Worm (Caenorhabditis elegans) whole organism, L3 larva: ENCODE results near the gene Y116A8A.7.

Experiments
- R02D3.7 ChIP-seq: fragments of 150-350 bp; optimal IDR thresholded peaks from 2 replicates; lab custom pipeline; 2014; ENCODE audit warnings: missing biosample characterization, missing genetic modification characterization
- ZK546.5 ChIP-seq: sonication (generic microtip); optimal IDR thresholded peaks from 2 replicates; lab custom pipeline; 2017; ENCODE audit warnings: missing biosample characterization, missing genetic modification characterization
- aly-2 ChIP-seq: fragments of 150-350 bp; optimal IDR thresholded peaks from 2 replicates; lab custom pipeline; 2014; ENCODE audit warnings: missing biosample characterization, missing genetic modification characterization
- ama-1 ChIP-seq: fragments of 150-350 bp; optimal IDR thresholded peaks from 2 replicates; lab custom pipeline; 2018
- ceh-16 ChIP-seq: sonication (generic microtip); optimal IDR thresholded peaks from 2 replicates; lab custom pipeline; 2017; ENCODE audit warnings: missing biosample characterization, missing genetic modification characterization
- ceh-28 ChIP-seq: fragments of 150-350 bp; optimal IDR thresholded peaks from 2 replicates; lab custom pipeline; 2014; ENCODE audit warnings: missing biosample characterization, missing genetic modification reagents, missing genetic modification characterization
- ceh-9 ChIP-seq: sonication (generic microtip); optimal IDR thresholded peaks from 2 replicates; lab custom pipeline; 2018; ENCODE audit warnings: missing biosample characterization, missing genetic modification characterization
- daf-12 ChIP-seq: fragments of 150-350 bp; optimal IDR thresholded peaks from 2 replicates; lab custom pipeline; 2014; ENCODE audit warnings: missing biosample characterization, missing genetic modification reagents, missing genetic modification characterization
- egl-27 ChIP-seq: sonication (generic microtip); optimal IDR thresholded peaks from 4 replicates; lab custom pipeline; 2017; ENCODE audit warnings: missing biosample characterization, missing genetic modification reagents, missing genetic modification characterization
- egl-5 ChIP-seq: fragments of 150-350 bp; optimal IDR thresholded peaks from 2 replicates; lab custom pipeline; 2017; ENCODE audit warnings: missing biosample characterization, missing genetic modification reagents, missing genetic modification characterization, inconsistent platforms
- elt-2 ChIP-seq: sonication (generic microtip); optimal IDR thresholded peaks from 2 replicates; lab custom pipeline; 2016; ENCODE audit warnings: missing genetic modification reagents, mild to moderate bottlenecking, missing genetic modification characterization, missing compliant biosample characterization
- elt-3 ChIP-seq, 3 experiments: fragments of 150-350 bp in 1 of 3; sonication (generic microtip) in 2 of 3; optimal IDR thresholded peaks; 2 replicates in 2 of 3; 4 replicates in 1 of 3; lab custom pipeline; 2014 to 2017; ENCODE audit warnings: missing biosample characterization in 3 of 3, missing genetic modification characterization in 3 of 3
- fkh-10 ChIP-seq: sonication (generic microtip); optimal IDR thresholded peaks from 2 replicates; lab custom pipeline; 2017; ENCODE audit warnings: missing biosample characterization, missing genetic modification reagents, missing genetic modification characterization
- fkh-2 ChIP-seq: fragments of 150-350 bp; optimal IDR thresholded peaks from 2 replicates; lab custom pipeline; 2014; ENCODE audit warnings: missing biosample characterization, missing genetic modification reagents, missing genetic modification characterization
- fos-1 ChIP-seq: fragments of 150-350 bp; optimal IDR thresholded peaks from 2 replicates; lab custom pipeline; 2014; ENCODE audit warnings: missing biosample characterization, missing genetic modification characterization
- jun-1 ChIP-seq: fragments of 150-350 bp; optimal IDR thresholded peaks from 2 replicates; lab custom pipeline; 2014; ENCODE audit warnings: missing biosample characterization, missing genetic modification reagents, missing genetic modification characterization
- lin-39 ChIP-seq: fragments of 150-350 bp; optimal IDR thresholded peaks from 2 replicates; lab custom pipeline; 2018; ENCODE audit warnings: missing biosample characterization, missing genetic modification reagents, missing genetic modification characterization
- lsy-12 ChIP-seq: sonication (generic microtip); optimal IDR thresholded peaks from 2 replicates; lab custom pipeline; 2016; ENCODE audit warnings: mild to moderate bottlenecking, missing genetic modification characterization, missing compliant biosample characterization
- mdl-1 ChIP-seq: fragments of 150-350 bp; optimal IDR thresholded peaks from 2 replicates; lab custom pipeline; 2014; ENCODE audit warnings: missing biosample characterization, missing genetic modification characterization
- mml-1 ChIP-seq: fragments of 150-350 bp; sonication (generic microtip); optimal IDR thresholded peaks from 3 replicates; lab custom pipeline; 2014; ENCODE audit warnings: missing biosample characterization, missing genetic modification characterization
- nfya-1 ChIP-seq: sonication (generic microtip); optimal IDR thresholded peaks from 2 replicates; lab custom pipeline; 2017; ENCODE audit warnings: missing genetic modification characterization, mild to moderate bottlenecking, missing compliant biosample characterization, antibody characterized with exemption, moderate library complexity; ENCODE audit not compliant: insufficient read depth
- nhr-12 ChIP-seq: fragments of 150-350 bp; optimal IDR thresholded peaks from 2 replicates; lab custom pipeline; 2014; ENCODE audit warnings: missing biosample characterization, missing genetic modification characterization
- nhr-23 ChIP-seq: fragments of 150-350 bp; optimal IDR thresholded peaks from 2 replicates; lab custom pipeline; 2014; ENCODE audit warnings: missing biosample characterization, missing genetic modification reagents, missing genetic modification characterization
- nhr-25 ChIP-seq: sonication (generic microtip); optimal IDR thresholded peaks from 2 replicates; lab custom pipeline; 2017; ENCODE audit warnings: missing biosample characterization, missing genetic modification characterization
- nhr-43 ChIP-seq: sonication (generic microtip); optimal IDR thresholded peaks from 2 replicates; lab custom pipeline; 2016; ENCODE audit warnings: mild to moderate bottlenecking, missing genetic modification characterization, missing compliant biosample characterization; ENCODE audit not compliant: poor library complexity, severe bottlenecking
- nhr-67 ChIP-seq: fragments of 150-350 bp; optimal IDR thresholded peaks from 2 replicates; lab custom pipeline; 2014; ENCODE audit warnings: missing biosample characterization, missing genetic modification characterization
- nhr-77 ChIP-seq: fragments of 150-350 bp; optimal IDR thresholded peaks from 2 replicates; lab custom pipeline; 2014; ENCODE audit warnings: missing biosample characterization, missing genetic modification characterization
- pha-4 ChIP-seq: fragments of 150-350 bp; optimal IDR thresholded peaks from 2 replicates; lab custom pipeline; 2014; ENCODE audit warnings: missing biosample characterization, missing genetic modification reagents, missing genetic modification characterization
- pqm-1 ChIP-seq: fragments of 150-350 bp; optimal IDR thresholded peaks from 2 replicates; lab custom pipeline; 2017; ENCODE audit warnings: missing biosample characterization, missing genetic modification characterization, inconsistent platforms
- sea-2 ChIP-seq: fragments of 150-350 bp; sonication (generic microtip); optimal IDR thresholded peaks from 4 replicates; lab custom pipeline; 2014; ENCODE audit warnings: missing biosample characterization, missing genetic modification reagents, missing genetic modification characterization
- snpc-4 ChIP-seq: fragments of 150-350 bp; optimal IDR thresholded peaks from 2 replicates; lab custom pipeline; 2014; ENCODE audit warnings: missing biosample characterization, missing genetic modification characterization
- tbx-2 ChIP-seq: sonication (generic microtip); optimal IDR thresholded peaks from 2 replicates; lab custom pipeline; 2016; ENCODE audit warnings: mild to moderate bottlenecking, missing genetic modification characterization, missing compliant biosample characterization
- unc-62 ChIP-seq: fragments of 150-350 bp; sonication (generic microtip); optimal IDR thresholded peaks from 4 replicates; lab custom pipeline; 2014; ENCODE audit warnings: missing biosample characterization, missing genetic modification reagents, missing genetic modification characterization
- zag-1 ChIP-seq: fragments of 150-350 bp; optimal IDR thresholded peaks from 2 replicates; lab custom pipeline; 2014; ENCODE audit warnings: missing biosample characterization, missing genetic modification characterization
- ztf-11 ChIP-seq: fragments of 150-350 bp; optimal IDR thresholded peaks from 2 replicates; lab custom pipeline; 2014; ENCODE audit warnings: missing biosample characterization, missing genetic modification characterization
- ztf-4 ChIP-seq: fragments of 150-350 bp; optimal IDR thresholded peaks from 2 replicates; lab custom pipeline; 2014; ENCODE audit warnings: missing biosample characterization, missing genetic modification characterization

Gene Y116A8A.7

DNA sequence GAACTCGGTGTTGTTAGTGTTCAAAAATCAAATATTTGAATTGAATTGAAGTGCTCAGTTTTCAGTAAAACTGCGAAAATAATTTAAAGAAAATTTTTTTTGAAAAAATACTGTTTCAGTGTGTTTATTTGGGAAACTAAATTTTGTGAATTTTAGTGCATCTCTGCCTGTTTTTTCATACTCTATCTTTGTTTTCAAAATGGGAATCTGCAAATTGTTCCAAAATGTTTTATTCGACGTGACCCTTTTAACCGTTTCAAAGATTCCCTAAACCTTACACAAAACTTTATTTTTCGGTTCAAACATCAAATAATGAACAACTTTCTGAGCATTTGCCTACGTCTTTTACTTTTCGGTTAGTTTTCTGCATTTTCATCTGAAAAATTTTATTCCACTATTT, at the start of gene Y116A8A.7:
Y116A8A.7 (plus strand) TSS at position 301 of the 400 bp plus-strand sequence.
- no peak for TF ChIP-seq snpc-4 (tag; lab: Kevin White, UChicago)
- TF ChIP-seq ceh-9 (tag; lab: Kevin White, UChicago) = no peak
- no peak for TF ChIP-seq pha-4
- TF ChIP-seq ceh-28 (tag; lab: Kevin White, UChicago) = no peak
- no peak for TF ChIP-seq nhr-77 (tag; lab: Kevin White, UChicago)
- no peak for TF ChIP-seq fkh-2 (tag; lab: Kevin White, UChicago)
- no peak for TF ChIP-seq lsy-12 (tag; lab: Kevin White, UChicago)
- TF ChIP-seq nhr-67 (tag; lab: Kevin White, UChicago) = no peak
- no peak for TF ChIP-seq ztf-4 (tag; lab: Kevin White, UChicago)
- TF ChIP-seq fos-1 (tag; lab: Kevin White, UChicago) = no peak
- TF ChIP-seq ama-1 (lab: Kevin White, UChicago) = no peak
- no peak for TF ChIP-seq tbx-2 (tag; lab: Kevin White, UChicago)

DNA sequence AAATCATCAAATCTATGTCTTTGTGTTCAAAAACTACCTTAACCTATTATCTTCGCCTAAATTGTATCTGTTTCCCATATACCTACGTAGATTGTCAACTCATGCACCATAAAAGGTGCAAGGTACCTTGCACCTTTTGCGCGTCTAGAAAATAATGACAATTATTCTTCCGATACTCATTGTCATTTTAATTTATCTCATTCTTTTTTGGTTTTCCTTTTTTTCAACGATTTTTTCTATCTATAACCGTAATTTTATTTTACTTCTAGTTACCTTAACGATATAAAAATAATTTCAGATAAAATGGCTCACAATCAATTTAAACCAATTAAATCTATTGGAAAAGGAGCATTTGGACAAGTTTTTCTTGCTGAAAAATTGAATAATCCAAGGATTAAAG, 43.0 kb upstream of the Y116A8A.7 start, which contains the start of gene Y43D4A.6:
Y43D4A.6 (plus strand) TSS at position 301 of the 400 bp plus-strand sequence.
- TF ChIP-seq fos-1 (tag; lab: Kevin White, UChicago) (no peak), nhr-77 (tag; lab: Kevin White, UChicago) (no peak)
- TF ChIP-seq, all 47 proteins: peak for 0

DNA sequence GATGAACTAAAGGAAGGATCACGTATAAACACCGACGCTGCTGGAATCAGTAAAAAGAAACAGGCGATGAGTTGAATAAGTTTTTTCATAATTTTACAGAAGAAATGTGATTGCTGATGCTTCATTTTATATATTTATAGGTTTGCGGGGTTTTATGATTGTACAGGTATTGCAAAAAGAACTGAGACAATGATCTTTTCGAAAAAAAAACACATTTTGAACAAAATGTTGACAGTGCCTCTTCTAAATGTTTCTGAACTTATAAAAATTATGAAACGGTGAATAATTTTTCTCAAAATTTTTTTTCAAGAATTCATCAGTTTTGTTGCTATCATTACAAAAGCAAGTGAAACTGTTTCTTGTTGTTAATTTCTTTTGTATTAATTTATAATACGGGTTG, 23.6 kb upstream of the Y116A8A.7 start, which contains the start of gene clec-193:
clec-193 (minus strand) TSS at position 101 of the 400 bp plus-strand sequence.
- TF ChIP-seq elt-2 (tag; lab: Kevin White, UChicago) (no peak), fkh-10 (no peak), egl-5 (tag; lab: Kevin White, UChicago) (no peak), zag-1 (tag; lab: Kevin White, UChicago) (no peak), daf-12 (tag; lab: Kevin White, UChicago) (no peak), R02D3.7 (no peak), ztf-11 (no peak), ceh-28 (tag; lab: Kevin White, UChicago) (no peak), nhr-67 (tag; lab: Kevin White, UChicago) (no peak), snpc-4 (tag; lab: Kevin White, UChicago) (no peak), nhr-25 (tag; lab: Kevin White, UChicago) (no peak), fkh-2 (tag; lab: Kevin White, UChicago) (no peak), aly-2 (tag; lab: Kevin White, UChicago) (no peak), egl-27 (tag; lab: Kevin White, UChicago) (no peak), unc-62 (no peak)

DNA sequence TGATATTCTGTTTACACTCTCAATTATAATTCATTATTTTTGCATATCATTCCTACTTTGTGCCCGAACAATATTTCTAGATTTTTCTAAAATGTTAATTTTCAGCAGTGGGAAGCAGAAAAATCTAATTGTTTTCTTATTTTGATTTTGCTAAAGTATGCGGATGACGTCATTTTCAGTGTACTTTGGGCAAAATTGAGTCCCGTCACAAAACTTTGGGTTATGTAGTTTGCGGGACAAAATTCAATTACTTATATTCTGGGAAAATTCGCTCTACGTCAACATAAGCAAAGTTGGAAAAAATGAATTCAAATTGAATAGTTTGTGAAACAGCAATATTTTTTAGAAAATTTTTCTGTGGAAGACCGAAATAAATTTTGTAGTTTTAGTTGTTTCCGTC, 17.9 kb upstream of the Y116A8A.7 start:
- TF ChIP-seq ceh-28 (tag; lab: Kevin White, UChicago) (no peak), nhr-12 (tag; lab: Kevin White, UChicago) (no peak), ztf-11 (no peak), jun-1 (tag; lab: Kevin White, UChicago) (no peak), fos-1 (tag; lab: Kevin White, UChicago) (no peak), nhr-23 (no peak), lin-39 (tag; lab: Kevin White, UChicago) (no peak), nhr-43 (tag; lab: Kevin White, UChicago) (no peak), lsy-12 (tag; lab: Kevin White, UChicago) (no peak), elt-3 (tag; optimal IDR thresholded peaks at IDR 0.05; lab: Kevin White, UChicago) (no peak), mdl-1 (tag; lab: Kevin White, UChicago) (no peak), egl-5 (tag; lab: Kevin White, UChicago) (no peak), pqm-1 (tag; lab: Kevin White, UChicago) (no peak)

DNA sequence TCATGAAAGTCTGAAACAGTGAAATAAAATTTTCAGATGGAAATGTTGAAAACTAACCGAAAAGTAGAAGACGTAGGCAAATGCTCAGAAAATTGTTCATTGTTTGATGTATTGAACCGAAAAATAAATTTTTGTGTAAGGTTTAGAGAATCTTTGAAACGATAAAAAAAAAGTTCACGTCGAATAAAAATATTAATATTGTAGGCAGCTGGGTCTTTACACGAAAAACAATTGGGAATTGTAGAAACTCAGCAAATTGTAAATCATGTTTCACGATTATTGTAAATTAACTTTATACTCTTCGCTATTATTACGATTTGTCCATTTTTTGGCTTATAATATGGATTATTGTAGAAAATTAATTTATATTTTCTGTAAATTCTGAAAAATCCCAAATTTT, 16.2 kb upstream of the Y116A8A.7 start, which contains the start of gene Y116A8A.2:
Y116A8A.2 (minus strand) TSS at position 101 of the 400 bp plus-strand sequence.
- no peak for TF ChIP-seq ZK546.5 (tag; lab: Kevin White, UChicago)
- TF ChIP-seq, all 47 proteins: peak for 0

DNA sequence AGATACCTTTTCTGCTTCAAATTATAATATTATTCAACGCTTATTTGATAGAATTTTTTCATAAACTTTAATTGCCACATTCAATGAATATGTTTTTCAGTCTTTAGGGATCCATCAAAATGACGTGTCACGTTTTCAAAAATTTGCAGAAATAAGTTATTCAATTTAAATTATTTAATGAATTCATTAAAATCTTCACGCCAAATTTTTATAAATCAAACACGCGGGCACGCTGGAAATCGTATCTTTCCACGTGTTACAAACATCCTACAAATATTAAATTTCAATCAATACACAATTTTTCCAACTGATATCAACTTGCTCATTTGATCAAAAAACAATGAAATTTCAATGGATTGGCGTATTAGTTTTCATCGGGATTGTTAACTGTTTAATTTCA, 7.5 kb upstream of the Y116A8A.7 start, which contains the start of gene Y116A8A.4:
Y116A8A.4 (plus strand) TSS at position 301 of the 400 bp plus-strand sequence.
- TF ChIP-seq daf-12 (tag; lab: Kevin White, UChicago) (no peak), unc-62 (no peak), ztf-11 (no peak), tbx-2 (tag; lab: Kevin White, UChicago) (no peak), nfya-1 (tag; lab: Kevin White, UChicago) (no peak), egl-27 (tag; lab: Kevin White, UChicago) (no peak), aly-2 (tag; lab: Kevin White, UChicago) (no peak), mdl-1 (tag; lab: Kevin White, UChicago) (no peak), sea-2 (GFP tag; lab: Kevin White, UChicago) (no peak), ceh-28 (tag; lab: Kevin White, UChicago) (no peak), fkh-10 (no peak), nhr-25 (tag; lab: Kevin White, UChicago) (no peak), nhr-77 (tag; lab: Kevin White, UChicago) (no peak), pqm-1 (tag; lab: Kevin White, UChicago) (no peak), fkh-2 (tag; lab: Kevin White, UChicago) (no peak), mml-1 (tag; lab: Kevin White, UChicago) (no peak), ceh-16 (tag; lab: Kevin White, UChicago) (no peak), elt-3 (tag; optimal IDR thresholded peaks at IDR 0.05; lab: Kevin White, UChicago) (no peak), nhr-67 (tag; lab: Kevin White, UChicago) (no peak)
